Fruit fly (Drosophila melanogaster) whole organism, prepupa: ENCODE data around the gene Snoo.

ENCODE experiments used
- Blimp-1 ChIP-seq: fragments of 200-800 bp; sonication (Bioruptor generic); optimal IDR thresholded peaks from 3 replicates; lab custom pipeline; 2017; ENCODE audit warnings: missing biosample characterization, missing genetic modification characterization, mild to moderate bottlenecking, moderate library complexity, missing genetic modification reagents
- CG11762 ChIP-seq: fragments of 200-800 bp; sonication (Bioruptor generic); optimal IDR thresholded peaks from 3 replicates; lab custom pipeline; 2016; ENCODE audit warnings: missing biosample characterization, missing genetic modification characterization; ENCODE audit not compliant: insufficient read depth
- CG16779 ChIP-seq: fragments of 200-800 bp; sonication (Bioruptor generic); optimal IDR thresholded peaks from 3 replicates; lab custom pipeline; 2017; ENCODE audit warnings: missing biosample characterization, mild to moderate bottlenecking, missing genetic modification characterization
- CG32006 ChIP-seq: fragments of 200-800 bp; sonication (Bioruptor generic); optimal IDR thresholded peaks from 3 replicates; lab custom pipeline; 2017; ENCODE audit warnings: missing biosample characterization, mild to moderate bottlenecking, missing genetic modification characterization
- CG8119 ChIP-seq: fragments of 200-800 bp; sonication (Bioruptor generic); IDR thresholded peaks from 3 replicates; pipeline ENCODE4 v1.3.6; 2022; ENCODE audit warnings: missing biosample characterization, missing genetic modification characterization
- Eip93F ChIP-seq: fragments of 200-800 bp; sonication (Bioruptor generic); optimal IDR thresholded peaks from 2 replicates; lab custom pipeline; 2016; ENCODE audit warnings: missing biosample characterization, mild to moderate bottlenecking, missing genetic modification characterization
- acj6 ChIP-seq: fragments of 200-800 bp; sonication (Bioruptor generic); optimal IDR thresholded peaks from 3 replicates; lab custom pipeline; 2016; ENCODE audit warnings: missing biosample characterization, missing genetic modification characterization
- dac ChIP-seq: fragments of 200-800 bp; sonication (Bioruptor generic); optimal IDR thresholded peaks from 2 replicates; lab custom pipeline; 2017; ENCODE audit warnings: missing biosample characterization, mild to moderate bottlenecking, missing genetic modification characterization

DNA sequence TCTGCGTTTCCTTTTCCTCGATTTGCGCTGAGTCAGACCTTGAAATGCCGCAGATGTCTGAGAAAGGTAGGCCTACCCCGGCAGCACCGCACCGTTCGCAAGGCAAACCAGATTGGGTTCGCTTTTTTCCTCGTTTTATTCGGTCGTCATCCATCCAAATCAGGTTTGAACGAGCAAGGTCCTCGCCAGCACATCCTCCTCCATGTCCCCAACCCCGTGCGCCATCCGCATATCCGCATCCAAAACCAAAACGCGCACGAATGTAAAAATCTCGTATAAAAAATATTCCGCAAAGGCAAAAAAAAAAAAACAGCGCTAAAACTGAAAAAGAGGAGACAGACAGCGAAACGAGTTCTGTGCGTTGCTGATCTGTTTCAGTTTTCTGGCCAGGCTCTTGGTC, 74.1 kb downstream of the Snoo start:
- TF ChIP-seq CG32006 (no peak), acj6 (GFP tag; lab: Kevin White, UChicago) (no peak), Eip93F (peak; percentile 45), dac (GFP tag; lab: Kevin White, UChicago) (no peak), CG11762 (GFP tag; lab: Kevin White, UChicago) (no peak), CG16779 (tag; lab: Kevin White, UChicago) (peak; percentile 47), CG8119 (0 out of 3 replicates have a peak, but pooled peaks have one; percentile 42), Blimp-1 (GFP tag; lab: Kevin White, UChicago) (peak; percentile 23)
